Fruit fly (Drosophila melanogaster) whole organism, embryonic: ENCODE results near the gene PGRP-SD.

Experiments used
- CG10267 ChIP-seq: fragments of 200-800 bp; sonication (Bioruptor generic); optimal IDR thresholded peaks from 2 replicates; lab custom pipeline; 2018; ENCODE audit warnings: missing biosample characterization, mild to moderate bottlenecking, missing genetic modification characterization, moderate library complexity
- CG10462 ChIP-seq: fragments of 200-800 bp; sonication (Bioruptor generic); optimal IDR thresholded peaks from 2 replicates; lab custom pipeline; 2016; ENCODE audit warnings: missing biosample characterization, missing genetic modification characterization
- CG11696 ChIP-seq: fragments of 200-800 bp; sonication (Bioruptor generic); IDR thresholded peaks from 2 replicates; pipeline ENCODE4 v1.3.6; 2022; ENCODE audit warnings: missing biosample characterization, missing genetic modification characterization
- CG15073 ChIP-seq: fragments of 200-800 bp; sonication (Bioruptor generic); optimal IDR thresholded peaks from 2 replicates; lab custom pipeline; 2016; ENCODE audit warnings: missing biosample characterization, missing genetic modification characterization
- CG2120 ChIP-seq: fragments of 200-800 bp; sonication (Bioruptor generic); optimal IDR thresholded peaks from 3 replicates; lab custom pipeline; 2016; ENCODE audit warnings: missing biosample characterization, missing genetic modification characterization
- CG2678 ChIP-seq: fragments of 200-800 bp; sonication (Bioruptor generic); optimal IDR thresholded peaks from 3 replicates; lab custom pipeline; 2019; ENCODE audit warnings: missing biosample characterization, mild to moderate bottlenecking, missing genetic modification characterization, moderate library complexity
- CG30020 ChIP-seq: fragments of 200-800 bp; optimal IDR thresholded peaks from 2 replicates; lab custom pipeline; 2019; ENCODE audit warnings: missing biosample characterization, mild to moderate bottlenecking, missing genetic modification characterization, moderate library complexity
- CG32532 ChIP-seq: fragments of 200-800 bp; sonication (Bioruptor generic); IDR thresholded peaks from 2 replicates; pipeline ENCODE4 v1.3.6; 2022; ENCODE audit warnings: missing biosample characterization, missing genetic modification characterization
- CG42726 ChIP-seq: fragments of 200-800 bp; sonication (Bioruptor generic); IDR thresholded peaks from 2 replicates; pipeline ENCODE4 v1.3.6; 2022; ENCODE audit warnings: missing biosample characterization, missing genetic modification characterization; ENCODE audit not compliant: partially characterized antibody
- CG6791 ChIP-seq: fragments of 200-800 bp; sonication (Bioruptor generic); IDR thresholded peaks from 3 replicates; pipeline ENCODE4 v1.3.6; 2022; ENCODE audit warnings: missing biosample characterization, missing genetic modification characterization; ENCODE audit not compliant: partially characterized antibody
- CG7372 ChIP-seq: fragments of 200-800 bp; sonication (Bioruptor generic); IDR thresholded peaks from 2 replicates; pipeline ENCODE4 v1.3.6; 2022; ENCODE audit warnings: missing biosample characterization, missing genetic modification characterization
- CG9727 ChIP-seq: fragments of 200-800 bp; sonication (Bioruptor generic); optimal IDR thresholded peaks from 3 replicates; lab custom pipeline; 2017; ENCODE audit warnings: missing biosample characterization, mild to moderate bottlenecking, missing genetic modification characterization
- CHES-1-like ChIP-seq: fragments of 200-800 bp; sonication (Bioruptor generic); optimal IDR thresholded peaks from 2 replicates; lab custom pipeline; 2016; ENCODE audit warnings: missing biosample characterization, missing genetic modification characterization
- CoRest ChIP-seq: fragments of 200-800 bp; sonication (Bioruptor generic); optimal IDR thresholded peaks from 3 replicates; lab custom pipeline; 2018; ENCODE audit warnings: missing biosample characterization, mild to moderate bottlenecking, missing genetic modification characterization, moderate library complexity
- Dp ChIP-seq: fragments of 200-800 bp; sonication (Bioruptor generic); optimal IDR thresholded peaks from 2 replicates; lab custom pipeline; 2018; ENCODE audit warnings: missing biosample characterization, mild to moderate bottlenecking, missing genetic modification characterization, moderate library complexity
- E2f2 ChIP-seq: fragments of 200-800 bp; sonication (Bioruptor generic); IDR thresholded peaks from 2 replicates; pipeline ENCODE4 v1.3.6; 2022; ENCODE audit warnings: missing biosample characterization, missing genetic modification characterization
- Eip74EF ChIP-seq, 2 experiments: fragments of 200-800 bp in 1 of 2; fragments of >200 bp in 1 of 2; sonication (Bioruptor generic) in 1 of 2; optimal IDR thresholded peaks; 2 replicates each; lab custom pipeline; 2017 to 2019; ENCODE audit warnings: missing biosample characterization in 2 of 2, missing genetic modification characterization in 2 of 2, mild to moderate bottlenecking in 1 of 2, moderate library complexity in 1 of 2
- Ets97D ChIP-seq: fragments of 200-800 bp; sonication (Bioruptor generic); optimal IDR thresholded peaks from 3 replicates; lab custom pipeline; 2016; ENCODE audit warnings: missing biosample characterization, missing genetic modification characterization
- Fer3 ChIP-seq: fragments of 200-800 bp; sonication (Bioruptor generic); optimal IDR thresholded peaks from 2 replicates; lab custom pipeline; 2018; ENCODE audit warnings: missing biosample characterization, mild to moderate bottlenecking, missing genetic modification characterization, moderate library complexity
- HmgZ ChIP-seq: fragments of 200-800 bp; sonication (Bioruptor generic); optimal IDR thresholded peaks from 2 replicates; lab custom pipeline; 2018; ENCODE audit warnings: missing biosample characterization, mild to moderate bottlenecking, missing genetic modification characterization
- Hr51 ChIP-seq, 2 experiments: fragments of 200-800 bp; sonication (Bioruptor generic); optimal IDR thresholded peaks; 2 replicates in 1 of 2; 3 replicates in 1 of 2; lab custom pipeline; 2016 to 2018; ENCODE audit warnings: missing biosample characterization in 2 of 2, missing genetic modification characterization in 2 of 2, mild to moderate bottlenecking in 1 of 2, moderate library complexity in 1 of 2
- Lhr ChIP-seq: fragments of 200-800 bp; sonication (Bioruptor generic); optimal IDR thresholded peaks from 3 replicates; lab custom pipeline; 2017; ENCODE audit warnings: mild to moderate bottlenecking, missing biosample characterization, missing genetic modification reagents, missing genetic modification characterization
- Lim3 ChIP-seq: fragments of 200-800 bp; sonication (Bioruptor generic); IDR thresholded peaks from 2 replicates; pipeline ENCODE4 v1.3.6; 2022; ENCODE audit warnings: missing biosample characterization, missing genetic modification characterization
- MBD-R2 ChIP-seq: fragments of 200-800 bp; sonication (Bioruptor generic); IDR thresholded peaks from 2 replicates; pipeline ENCODE4 v1.3.6; 2022; ENCODE audit warnings: missing biosample characterization, missing genetic modification characterization
- MESR4 ChIP-seq: fragments of 200-800 bp; sonication (Bioruptor generic); optimal IDR thresholded peaks from 2 replicates; lab custom pipeline; 2018; ENCODE audit warnings: missing biosample characterization, mild to moderate bottlenecking, missing genetic modification characterization, moderate library complexity
- Max ChIP-seq: fragments of 200-800 bp; sonication (Bioruptor generic); optimal IDR thresholded peaks from 2 replicates; lab custom pipeline; 2016; ENCODE audit warnings: missing biosample characterization, mild to moderate bottlenecking, missing genetic modification characterization
- Med ChIP-seq: fragments of 200-800 bp; sonication (Bioruptor generic); peaks from one replicate; lab custom pipeline; 2016; ENCODE audit warnings: missing biosample characterization, missing genetic modification characterization, mild to moderate bottlenecking, inconsistent platforms, moderate library complexity
- Myb ChIP-seq: fragments of 200-800 bp; sonication (Bioruptor generic); optimal IDR thresholded peaks from 2 replicates; lab custom pipeline; 2016; ENCODE audit warnings: missing biosample characterization, missing genetic modification characterization
- Ptx1 ChIP-seq: fragments of 200-800 bp; sonication (Bioruptor generic); IDR thresholded peaks from 2 replicates; pipeline ENCODE4 v1.3.6; 2022; ENCODE audit warnings: missing biosample characterization, missing genetic modification characterization
- Sox100B ChIP-seq: fragments of 200-800 bp; sonication (Bioruptor generic); optimal IDR thresholded peaks from 3 replicates; lab custom pipeline; 2018; ENCODE audit warnings: missing biosample characterization, mild to moderate bottlenecking, missing genetic modification characterization
- Xrp1 ChIP-seq: fragments of 200-800 bp; sonication (Bioruptor generic); IDR thresholded peaks from 2 replicates; pipeline ENCODE4 v1.3.6; 2022; ENCODE audit warnings: missing biosample characterization, missing genetic modification characterization
- ac ChIP-seq: fragments of 200-800 bp; sonication (Bioruptor generic); optimal IDR thresholded peaks from 3 replicates; lab custom pipeline; 2017; ENCODE audit warnings: missing biosample characterization, mild to moderate bottlenecking, missing genetic modification characterization
- bigmax ChIP-seq: fragments of 200-800 bp; sonication (Bioruptor generic); optimal IDR thresholded peaks from 2 replicates; lab custom pipeline; 2018; ENCODE audit warnings: missing biosample characterization, mild to moderate bottlenecking, missing genetic modification characterization
- caup ChIP-seq: fragments of 200-800 bp; sonication (Bioruptor generic); optimal IDR thresholded peaks from 3 replicates; lab custom pipeline; 2017; ENCODE audit warnings: missing biosample characterization, mild to moderate bottlenecking, missing genetic modification characterization, moderate library complexity; ENCODE audit not compliant: severe bottlenecking
- crc ChIP-seq: fragments of 200-800 bp; sonication (Bioruptor generic); optimal IDR thresholded peaks from 2 replicates; lab custom pipeline; 2016; ENCODE audit warnings: missing biosample characterization, missing genetic modification characterization
- crol ChIP-seq: fragments of 200-800 bp; sonication (Bioruptor generic); IDR thresholded peaks from 2 replicates; pipeline ENCODE4 v1.3.6; 2022; ENCODE audit warnings: missing biosample characterization, missing genetic modification characterization
- crp ChIP-seq, 2 experiments: fragments of 200-800 bp; sonication (Bioruptor generic); optimal IDR thresholded peaks; 2 replicates in 1 of 2; 3 replicates in 1 of 2; lab custom pipeline; 2017; ENCODE audit warnings: missing biosample characterization in 2 of 2, missing genetic modification characterization in 2 of 2, mild to moderate bottlenecking in 1 of 2, moderate library complexity in 1 of 2
- dan ChIP-seq: fragments of 200-800 bp; sonication (Bioruptor generic); IDR thresholded peaks from 2 replicates; pipeline ENCODE4 v1.3.6; 2022; ENCODE audit warnings: missing biosample characterization, missing genetic modification characterization
- eyg ChIP-seq: fragments of 200-800 bp; sonication (Bioruptor generic); optimal IDR thresholded peaks from 3 replicates; lab custom pipeline; 2016; ENCODE audit warnings: missing biosample characterization, missing genetic modification characterization
- gfzf ChIP-seq: fragments of 200-800 bp; sonication (Bioruptor generic); optimal IDR thresholded peaks from 2 replicates; lab custom pipeline; 2016; ENCODE audit warnings: missing biosample characterization, mild to moderate bottlenecking, missing genetic modification characterization, moderate library complexity
- nau ChIP-seq: fragments of 200-800 bp; sonication (Bioruptor generic); optimal IDR thresholded peaks from 3 replicates; lab custom pipeline; 2017; ENCODE audit warnings: missing biosample characterization, mild to moderate bottlenecking, missing genetic modification characterization, missing genetic modification reagents
- pho ChIP-seq: fragments of 200-800 bp; sonication (Bioruptor generic); optimal IDR thresholded peaks from 2 replicates; lab custom pipeline; 2016; ENCODE audit warnings: missing biosample characterization, missing genetic modification characterization
- phol ChIP-seq: fragments of 200-800 bp; sonication (Bioruptor generic); optimal IDR thresholded peaks from 3 replicates; lab custom pipeline; 2018; ENCODE audit warnings: missing biosample characterization, mild to moderate bottlenecking, missing genetic modification characterization, moderate library complexity
- pzg ChIP-seq: fragments of 200-800 bp; sonication (Bioruptor generic); optimal IDR thresholded peaks from 3 replicates; lab custom pipeline; 2018; ENCODE audit warnings: missing biosample characterization, mild to moderate bottlenecking, missing genetic modification characterization, moderate library complexity
- sisA ChIP-seq: fragments of 200-800 bp; sonication (Bioruptor generic); IDR thresholded peaks from 2 replicates; pipeline ENCODE4 v1.3.6; 2022; ENCODE audit warnings: missing biosample characterization, missing genetic modification characterization
- slbo ChIP-seq: fragments of 200-800 bp; sonication (Bioruptor generic); IDR thresholded peaks from 2 replicates; pipeline ENCODE4 v1.3.6; 2022; ENCODE audit warnings: missing biosample characterization, missing genetic modification characterization
- sna ChIP-seq: fragments of 200-800 bp; sonication (Bioruptor generic); IDR thresholded peaks from 2 replicates; pipeline ENCODE4 v1.3.6; 2022; ENCODE audit warnings: missing biosample characterization, missing genetic modification characterization; ENCODE audit not compliant: partially characterized antibody
- sr ChIP-seq: fragments of 200-800 bp; sonication (Bioruptor generic); IDR thresholded peaks from 3 replicates; pipeline ENCODE4 v1.3.6; 2022; ENCODE audit warnings: missing biosample characterization, missing genetic modification characterization
- stwl ChIP-seq: fragments of 200-800 bp; sonication (Bioruptor generic); optimal IDR thresholded peaks from 3 replicates; lab custom pipeline; 2018; ENCODE audit warnings: missing biosample characterization, mild to moderate bottlenecking, missing genetic modification characterization, moderate library complexity
- tx ChIP-seq: fragments of 200-800 bp; sonication (Bioruptor generic); optimal IDR thresholded peaks from 2 replicates; lab custom pipeline; 2016; ENCODE audit warnings: missing biosample characterization, missing genetic modification characterization

Gene PGRP-SD

dm6 chr3L:7639533-7639932 lies 11.4 kb upstream of the PGRP-SD start (continued):
- TF ChIP-seq MESR4 (no peak), HmgZ (tag; lab: Kevin White, UChicago) (no peak), bigmax (GFP tag; lab: Kevin White, UChicago) (no peak), sr (GFP tag; lab: Robert Waterston, UW) (no peak), sna (GFP tag; lab: Robert Waterston, UW) (no peak; the same call in 1 of the 2 replicates), CHES-1-like (GFP tag; lab: Kevin White, UChicago) (no peak), sisA (GFP tag; lab: Robert Waterston, UW) (no peak), CG9727 (no peak), dan (GFP tag; lab: Robert Waterston, UW) (no peak), Eip74EF (GFP tag; optimal IDR thresholded peaks at IDR 0.05; lab: Kevin White, UChicago) (no peak), Dp (peak; percentile 26), Lim3 (no peak), CG2678 (tag; lab: Kevin White, UChicago) (no peak), eyg (GFP tag; lab: Kevin White, UChicago) (no peak), CG10462 (GFP tag; lab: Kevin White, UChicago) (no peak), CG42726 (no peak), phol (no peak), Xrp1 (GFP tag; lab: Robert Waterston, UW) (no peak), Ptx1 (GFP tag; lab: Robert Waterston, UW) (no peak), Sox100B (GFP tag; lab: Kevin White, UChicago) (no peak), CG11696 (no peak), CG6791 (GFP tag; lab: Robert Waterston, UW) (peak; percentile 67; the same call in 2 of the 3 replicates)

dm6 chr3L:7640297-7640696 lies 10.7 kb upstream of the PGRP-SD start, which contains the start of gene Urm1:
Gene Urm1 (minus strand): TSS chr3L:7640446.
- peak; percentile 44 for TF ChIP-seq stwl (tag; lab: Kevin White, UChicago)
- peak; percentile 59 for TF ChIP-seq E2f2
- TF ChIP-seq pzg, result peak; percentile 31
- peak in 1 of 2 experiments; percentile 9 for TF ChIP-seq Hr51 (GFP tag; optimal IDR thresholded peaks at IDR 0.05; lab: Kevin White, UChicago)
- TF ChIP-seq crc, result no peak
- TF ChIP-seq crp (GFP tag; optimal IDR thresholded peaks at IDR 0.05; lab: Kevin White, UChicago), result peak in 1 of 2 experiments; percentile 75
- TF ChIP-seq Dp, result peak; percentile 26
- TF ChIP-seq Myb (GFP tag; lab: Kevin White, UChicago), result peak; percentile 57
- TF ChIP-seq gfzf (GFP tag; lab: Kevin White, UChicago), result peak; percentile 68
- TF ChIP-seq crol (GFP tag; lab: Robert Waterston, UW), result no peak
- TF ChIP-seq MBD-R2, result peak; percentile 60
- peak; percentile 4 for TF ChIP-seq CoRest (tag; lab: Kevin White, UChicago)
- no peak for TF ChIP-seq CG7372 (GFP tag; lab: Robert Waterston, UW)
- no peak for TF ChIP-seq CG15073 (GFP tag; lab: Kevin White, UChicago)
- peak; percentile 47 for TF ChIP-seq Ets97D (GFP tag; lab: Kevin White, UChicago)

dm6 chr3L:7641467-7641866 lies 9.5 kb upstream of the PGRP-SD start, which contains the start of gene CG7506:
Gene CG7506 (minus strand): TSS chr3L:7641648.
- TF ChIP-seq CG2120, result no peak
- TF ChIP-seq Med (GFP tag; lab: Kevin White, UChicago), result peak; percentile 73
- TF ChIP-seq CG10267, result no peak
- no peak for TF ChIP-seq ac (GFP tag; lab: Kevin White, UChicago)
- peak; percentile 7 for TF ChIP-seq nau (GFP tag; lab: Kevin White, UChicago)
- no peak for TF ChIP-seq Max (GFP tag; lab: Kevin White, UChicago)
- peak; percentile 42 for TF ChIP-seq Lhr (GFP tag; lab: Kevin White, UChicago)
- no peak for TF ChIP-seq CG30020 (tag; lab: Kevin White, UChicago)
- TF ChIP-seq tx (GFP tag; lab: Kevin White, UChicago), result no peak
- TF ChIP-seq Fer3 (tag; lab: Kevin White, UChicago), result peak; percentile 2
- no peak for TF ChIP-seq pho (GFP tag; lab: Kevin White, UChicago)
- peak; percentile 1 for TF ChIP-seq caup (GFP tag; lab: Kevin White, UChicago)
- TF ChIP-seq slbo, result peak; percentile 12; the same call in 1 of the 2 replicates
- no peak; the same call in 1 of the 2 replicates for TF ChIP-seq CG32532 (GFP tag; lab: Robert Waterston, UW)
